Fruit fly (Drosophila melanogaster): ENCODE results near the gene CG8664.

CG8664 gene

dm6 chrX:17300609-17301208 is 18.2 kb upstream of the CG8664 start (continued):
- TF ChIP-seq CG17359 (tag; optimal IDR thresholded peaks at IDR 0.05) (peak; percentile 69), Ada2b (GFP tag; IDR thresholded peaks at IDR 0.05) (peak; percentile 18; the same call in 1 of the 2 replicates), Elba2 (GFP tag; optimal IDR thresholded peaks at IDR 0.05) (no peak), az2 (GFP tag; optimal IDR thresholded peaks at IDR 0.05) (peak; percentile 50), NC2α (GFP tag; optimal IDR thresholded peaks at IDR 0.05) (no peak), B-H2 (GFP tag; optimal IDR thresholded peaks at IDR 0.05) (peak; percentile 73), oc (tag; optimal IDR thresholded peaks at IDR 0.05) (no peak), Deaf1 (tag; optimal IDR thresholded peaks at IDR 0.05) (no peak), CHES-1-like (GFP tag; optimal IDR thresholded peaks at IDR 0.05) (peak; percentile 15), repo (GFP tag; optimal IDR thresholded peaks at IDR 0.05) (peak; percentile 27), BEAF-32 (GFP tag; optimal IDR thresholded peaks at IDR 0.05) (no peak), cad (GFP tag; optimal IDR thresholded peaks at IDR 0.05) (no peak), Pdp1 (GFP tag; optimal IDR thresholded peaks at IDR 0.05) (peak; percentile 57 to 68), CG18262 (tag; optimal IDR thresholded peaks at IDR 0.05) (peak; percentile 82), CG4730 (GFP tag; IDR thresholded peaks at IDR 0.05) (no peak), BtbVII (GFP tag; optimal IDR thresholded peaks at IDR 0.05) (no peak), Dll (GFP tag; IDR thresholded peaks at IDR 0.05; ENCODE audit: partially characterized antibody) (no peak), CG3995 (GFP tag; optimal IDR thresholded peaks at IDR 0.05) (no peak), stwl (tag; optimal IDR thresholded peaks at IDR 0.05) (no peak), CG8478 (optimal IDR thresholded peaks at IDR 0.05) (no peak), dan (GFP tag; IDR thresholded peaks at IDR 0.05) (no peak), CG43689 (GFP tag; IDR thresholded peaks at IDR 0.05) (no peak), Ets97D (GFP tag; optimal IDR thresholded peaks at IDR 0.05) (no peak), tin (GFP tag; optimal IDR thresholded peaks at IDR 0.05) (peak; percentile 52), Adf1 (GFP tag; IDR thresholded peaks at IDR 0.05) (peak; percentile 90), ssp (GFP tag; IDR thresholded peaks at IDR 0.05) (0 out of 2 replicates have a peak, but pooled peaks have one; percentile 24), Poxn (GFP tag; IDR thresholded peaks at IDR 0.05) (no peak), CG12104 (GFP tag; optimal IDR thresholded peaks at IDR 0.05) (peak; percentile 25), Sin3A (optimal IDR thresholded peaks at IDR 0.05) (no peak), CG9215 (GFP tag; IDR thresholded peaks at IDR 0.05) (peak; percentile 28), sob (GFP tag; IDR thresholded peaks at IDR 0.05) (no peak), insv (GFP tag; optimal IDR thresholded peaks at IDR 0.05) (no peak), CG17385 (GFP tag; optimal IDR thresholded peaks at IDR 0.05) (peak; percentile 71), sima (GFP tag; optimal IDR thresholded peaks at IDR 0.05) (no peak), CG11560 (tag; IDR thresholded peaks at IDR 0.05) (no peak), prd (optimal IDR thresholded peaks at IDR 0.05) (no peak), prd (GFP tag; IDR thresholded peaks at IDR 0.05) (peak; percentile 54; the same call in 2 of the 3 replicates), Optix (GFP tag; IDR thresholded peaks at IDR 0.05) (peak; percentile 52; the same call in 1 of the 3 replicates), gcm (GFP tag; optimal IDR thresholded peaks at IDR 0.05) (peak; percentile 48), vvl (GFP tag; IDR thresholded peaks at IDR 0.05) (no peak; the same call in 1 of the 2 replicates), CG3281 (GFP tag; optimal IDR thresholded peaks at IDR 0.05) (peak; percentile 50), sens-2 (GFP tag; IDR thresholded peaks at IDR 0.05) (peak; percentile 16; the same call in 1 of the 2 replicates), NC2β (GFP tag; optimal IDR thresholded peaks at IDR 0.05) (peak; percentile 37), HLHmδ (GFP tag; optimal IDR thresholded peaks at IDR 0.05) (peak; percentile 3), PHDP (tag; optimal IDR thresholded peaks at IDR 0.05) (peak; percentile 12), CG42726 (GFP tag; IDR thresholded peaks at IDR 0.05; ENCODE audit: partially characterized antibody) (no peak), caup (GFP tag; optimal IDR thresholded peaks at IDR 0.05; ENCODE audit: severe bottlenecking) (peak; percentile 4), ham (GFP tag; IDR thresholded peaks at IDR 0.05) (no peak), CG10431 (GFP tag; optimal IDR thresholded peaks at IDR 0.05) (peak; percentile 13), CG8290 (GFP tag; optimal IDR thresholded peaks at IDR 0.05) (no peak), CG8290 (tag; optimal IDR thresholded peaks at IDR 0.05) (peak in 1 of 2 experiments; percentile 2), CG32767 (GFP tag; IDR thresholded peaks at IDR 0.05) (0 out of 2 replicates have a peak, but pooled peaks have one; percentile 22)
